Fruit fly (Drosophila melanogaster) whole organism, embryonic: ENCODE data around the gene Hexim.

Experiments used
- Awh ChIP-seq: fragments of 200-800 bp; sonication (Bioruptor generic); IDR thresholded peaks from 2 replicates; pipeline ENCODE4, ENCODE4 v1.3.6; 2022; ENCODE audit warnings: missing biosample characterization, missing genetic modification characterization
- B-H1 ChIP-seq: fragments of 200-800 bp; sonication (Bioruptor generic); IDR thresholded peaks from 3 replicates; pipeline ENCODE4 v1.3.6; 2022; ENCODE audit warnings: missing biosample characterization, missing genetic modification characterization
- BEAF-32 ChIP-seq: fragments of 200-800 bp; sonication (Bioruptor generic); optimal IDR thresholded peaks from 3 replicates; lab custom pipeline; 2017; ENCODE audit warnings: missing biosample characterization, missing genetic modification characterization, mild to moderate bottlenecking, moderate library complexity, missing genetic modification reagents
- CG10274 ChIP-seq: fragments of 200-800 bp; sonication (Bioruptor generic); optimal IDR thresholded peaks from 3 replicates; lab custom pipeline; 2017; ENCODE audit warnings: missing biosample characterization, mild to moderate bottlenecking, missing genetic modification characterization
- CG10543 ChIP-seq: fragments of 200-800 bp; sonication (Bioruptor generic); optimal IDR thresholded peaks from 3 replicates; lab custom pipeline; 2017; ENCODE audit warnings: missing biosample characterization, mild to moderate bottlenecking, missing genetic modification characterization, moderate library complexity
- CG10654 ChIP-seq: fragments of 200-800 bp; sonication (Bioruptor generic); optimal IDR thresholded peaks from 2 replicates; lab custom pipeline; 2016; ENCODE audit warnings: missing biosample characterization, missing genetic modification characterization
- CG10959 ChIP-seq: fragments of 200-800 bp; sonication (Bioruptor generic); IDR thresholded peaks from 2 replicates; pipeline ENCODE4 v1.3.6; 2022; ENCODE audit warnings: missing biosample characterization, missing genetic modification characterization
- CG11504 ChIP-seq: fragments of 200-800 bp; sonication (Bioruptor generic); optimal IDR thresholded peaks from 3 replicates; lab custom pipeline; 2019; ENCODE audit warnings: missing biosample characterization, mild to moderate bottlenecking, missing genetic modification characterization, moderate library complexity
- CG11723 ChIP-seq: fragments of 200-800 bp; sonication (Bioruptor generic); optimal IDR thresholded peaks from 2 replicates; lab custom pipeline; 2017; ENCODE audit warnings: missing biosample characterization, mild to moderate bottlenecking, missing genetic modification characterization
- CG12104 ChIP-seq: fragments of 200-800 bp; sonication (Bioruptor generic); optimal IDR thresholded peaks from 3 replicates; lab custom pipeline; 2016; ENCODE audit warnings: missing biosample characterization, missing genetic modification characterization
- CG1233 ChIP-seq: fragments of 200-800 bp; sonication (Bioruptor generic); optimal IDR thresholded peaks from 4 replicates; lab custom pipeline; 2018; ENCODE audit warnings: missing biosample characterization, mild to moderate bottlenecking, missing genetic modification characterization
- CG1647 ChIP-seq: fragments of 200-800 bp; sonication (Bioruptor generic); optimal IDR thresholded peaks from 3 replicates; lab custom pipeline; 2016; ENCODE audit warnings: missing biosample characterization, missing genetic modification characterization
- CG1792 ChIP-seq: fragments of 200-800 bp; sonication (Bioruptor generic); optimal IDR thresholded peaks from 2 replicates; lab custom pipeline; 2016; ENCODE audit warnings: missing biosample characterization, missing genetic modification characterization
- CG2199 ChIP-seq: fragments of 200-800 bp; sonication (Bioruptor generic); IDR thresholded peaks from 3 replicates; pipeline ENCODE4 v1.3.6; 2022; ENCODE audit warnings: missing biosample characterization, missing genetic modification characterization
- CG2678 ChIP-seq: fragments of 200-800 bp; sonication (Bioruptor generic); optimal IDR thresholded peaks from 3 replicates; lab custom pipeline; 2019; ENCODE audit warnings: missing biosample characterization, mild to moderate bottlenecking, missing genetic modification characterization, moderate library complexity
- CG2875 ChIP-seq: fragments of 200-800 bp; sonication (Bioruptor generic); optimal IDR thresholded peaks from 2 replicates; lab custom pipeline; 2017; ENCODE audit warnings: missing biosample characterization, mild to moderate bottlenecking, missing genetic modification characterization, missing genetic modification reagents
- CG34376 ChIP-seq: fragments of 200-800 bp; sonication (Bioruptor generic); optimal IDR thresholded peaks from 2 replicates; lab custom pipeline; 2018; ENCODE audit warnings: missing biosample characterization, mild to moderate bottlenecking, missing genetic modification characterization
- CG3726 ChIP-seq: fragments of 200-800 bp; sonication (Bioruptor generic); IDR thresholded peaks from 3 replicates; pipeline ENCODE4, ENCODE4 v1.3.6; 2022; ENCODE audit warnings: missing biosample characterization, missing genetic modification characterization
- CG4328 ChIP-seq: fragments of 200-800 bp; sonication (Bioruptor generic); optimal IDR thresholded peaks from 3 replicates; lab custom pipeline; 2017; ENCODE audit warnings: missing biosample characterization, missing genetic modification reagents, missing genetic modification characterization
- CG7556 ChIP-seq: fragments of 200-800 bp; sonication (Bioruptor generic); optimal IDR thresholded peaks from 2 replicates; lab custom pipeline; 2017; ENCODE audit warnings: missing biosample characterization, mild to moderate bottlenecking, missing genetic modification characterization
- CG8765 ChIP-seq: fragments of 200-800 bp; sonication (Bioruptor generic); IDR thresholded peaks from 2 replicates; pipeline ENCODE4 v1.3.6; 2022; ENCODE audit warnings: missing biosample characterization, missing genetic modification characterization
- CHES-1-like ChIP-seq: fragments of 200-800 bp; sonication (Bioruptor generic); optimal IDR thresholded peaks from 2 replicates; lab custom pipeline; 2016; ENCODE audit warnings: missing biosample characterization, missing genetic modification characterization
- HHEX ChIP-seq: fragments of 200-800 bp; sonication (Bioruptor generic); optimal IDR thresholded peaks from 3 replicates; lab custom pipeline; 2017; ENCODE audit warnings: missing biosample characterization, mild to moderate bottlenecking, missing genetic modification characterization, missing genetic modification reagents
- HmgD ChIP-seq: fragments of 200-800 bp; sonication (Bioruptor generic); optimal IDR thresholded peaks from 3 replicates; lab custom pipeline; 2016; ENCODE audit warnings: missing biosample characterization, missing genetic modification characterization
- HmgZ ChIP-seq: fragments of 200-800 bp; sonication (Bioruptor generic); optimal IDR thresholded peaks from 2 replicates; lab custom pipeline; 2018; ENCODE audit warnings: missing biosample characterization, mild to moderate bottlenecking, missing genetic modification characterization
- Hr51 ChIP-seq, 2 experiments: fragments of 200-800 bp; sonication (Bioruptor generic); optimal IDR thresholded peaks; 2 replicates in 1 of 2; 3 replicates in 1 of 2; lab custom pipeline; 2016 to 2018; ENCODE audit warnings: missing biosample characterization in 2 of 2, missing genetic modification characterization in 2 of 2, mild to moderate bottlenecking in 1 of 2, moderate library complexity in 1 of 2
- Hr78 ChIP-seq, 2 experiments: fragments of 200-800 bp in 1 of 2; fragments of >200 bp in 1 of 2; sonication (Bioruptor generic) in 1 of 2; optimal IDR thresholded peaks; 2 replicates each; lab custom pipeline; 2017 to 2019; ENCODE audit warnings: missing biosample characterization in 2 of 2, missing genetic modification characterization in 2 of 2, mild to moderate bottlenecking in 1 of 2, moderate library complexity in 1 of 2
- Kr ChIP-seq: fragments of 200-800 bp; sonication (Bioruptor generic); optimal IDR thresholded peaks from 2 replicates; lab custom pipeline; 2017; ENCODE audit warnings: missing biosample characterization, mild to moderate bottlenecking, missing genetic modification characterization
- Mrtf ChIP-seq: fragments of 200-800 bp; sonication (Bioruptor generic); IDR thresholded peaks from 3 replicates; pipeline ENCODE4 v1.3.6; 2022; ENCODE audit warnings: missing biosample characterization, missing genetic modification characterization
- NC2β ChIP-seq: fragments of 200-800 bp; sonication (Bioruptor generic); optimal IDR thresholded peaks from 2 replicates; lab custom pipeline; 2016; ENCODE audit warnings: missing biosample characterization, missing genetic modification characterization
- Nf-YA ChIP-seq: fragments of 200-800 bp; sonication (Bioruptor generic); IDR thresholded peaks from 2 replicates; pipeline ENCODE4 v1.3.6; 2022; ENCODE audit warnings: missing biosample characterization, missing genetic modification characterization
- Oaz ChIP-seq: fragments of 200-800 bp; sonication (Bioruptor generic); IDR thresholded peaks from 2 replicates; pipeline ENCODE4 v1.3.6; 2022; ENCODE audit warnings: missing biosample characterization, missing genetic modification characterization
- Rfx ChIP-seq: fragments of 200-800 bp; sonication (Bioruptor generic); IDR thresholded peaks from 2 replicates; pipeline ENCODE4 v1.3.6; 2022; ENCODE audit warnings: missing biosample characterization, missing genetic modification characterization
- Scr ChIP-seq: fragments of 200-800 bp; sonication (Bioruptor generic); IDR thresholded peaks from 2 replicates; pipeline ENCODE4 v1.3.6; 2022; ENCODE audit warnings: missing biosample characterization, missing genetic modification characterization; ENCODE audit not compliant: partially characterized antibody
- Six4 ChIP-seq: fragments of 200-800 bp; sonication (Bioruptor generic); optimal IDR thresholded peaks from 2 replicates; lab custom pipeline; 2016; ENCODE audit warnings: missing biosample characterization, missing genetic modification characterization
- Stat92E ChIP-seq, 3 experiments: fragments of >200 bp in 2 of 3; fragments of 200-800 bp in 1 of 3; sonication (Bioruptor generic) in 1 of 3; optimal IDR thresholded peaks; 2 replicates each; lab custom pipeline; 2017 to 2019; ENCODE audit warnings: missing biosample characterization in 3 of 3, missing genetic modification characterization in 3 of 3, mild to moderate bottlenecking in 1 of 3, moderate library complexity in 1 of 3
- Trl ChIP-seq, 3 experiments: fragments of >200 bp in 2 of 3; fragments of 200-800 bp in 1 of 3; sonication (Bioruptor generic) in 1 of 3; optimal IDR thresholded peaks; 2 replicates in 1 of 3; 3 replicates in 2 of 3; lab custom pipeline; 2016 to 2017; ENCODE audit warnings: missing biosample characterization in 1 of 3, missing genetic modification characterization in 1 of 3
- bigmax ChIP-seq: fragments of 200-800 bp; sonication (Bioruptor generic); optimal IDR thresholded peaks from 2 replicates; lab custom pipeline; 2018; ENCODE audit warnings: missing biosample characterization, mild to moderate bottlenecking, missing genetic modification characterization
- br ChIP-seq: fragments of >200 bp; optimal IDR thresholded peaks from 2 replicates; lab custom pipeline; 2017
- chn ChIP-seq: fragments of 200-800 bp; sonication (Bioruptor generic); optimal IDR thresholded peaks from 2 replicates; lab custom pipeline; 2016; ENCODE audit warnings: missing biosample characterization, missing genetic modification characterization
- dati ChIP-seq: fragments of 200-800 bp; sonication (Bioruptor generic); IDR thresholded peaks from 2 replicates; pipeline ENCODE4 v1.3.6; 2022; ENCODE audit warnings: missing biosample characterization, missing genetic modification characterization
- disco-r ChIP-seq: fragments of 200-800 bp; sonication (Bioruptor generic); optimal IDR thresholded peaks from 2 replicates; lab custom pipeline; 2016; ENCODE audit warnings: missing biosample characterization, missing genetic modification characterization
- gce ChIP-seq: fragments of 200-800 bp; sonication (Bioruptor generic); IDR thresholded peaks from 3 replicates; pipeline ENCODE4 v1.3.6; 2022; ENCODE audit warnings: missing biosample characterization, missing genetic modification characterization
- jigr1 ChIP-seq: fragments of 200-800 bp; sonication (Bioruptor generic); IDR thresholded peaks from 3 replicates; pipeline ENCODE4 v1.3.6; 2022; ENCODE audit warnings: missing biosample characterization, missing genetic modification characterization
- lola ChIP-seq, 3 experiments: fragments of >200 bp in 2 of 3; fragments of 200-800 bp in 1 of 3; sonication (Bioruptor generic) in 1 of 3; optimal IDR thresholded peaks; 2 replicates each; lab custom pipeline; 2017 to 2019; ENCODE audit warnings: missing biosample characterization in 3 of 3, missing genetic modification characterization in 3 of 3, mild to moderate bottlenecking in 1 of 3, moderate library complexity in 1 of 3
- nom ChIP-seq: fragments of 200-800 bp; sonication (Bioruptor generic); optimal IDR thresholded peaks from 2 replicates; lab custom pipeline; 2017; ENCODE audit warnings: missing biosample characterization, missing genetic modification characterization, mild to moderate bottlenecking, moderate library complexity, missing genetic modification reagents
- pita ChIP-seq: fragments of 200-800 bp; sonication (Bioruptor generic); optimal IDR thresholded peaks from 2 replicates; lab custom pipeline; 2017; ENCODE audit warnings: missing biosample characterization, mild to moderate bottlenecking, missing genetic modification characterization
- ro ChIP-seq: fragments of 200-800 bp; sonication (Bioruptor generic); IDR thresholded peaks from 2 replicates; pipeline ENCODE4 v1.3.6; 2022; ENCODE audit warnings: missing biosample characterization, missing genetic modification characterization
- run ChIP-seq: fragments of 200-800 bp; sonication (Bioruptor generic); optimal IDR thresholded peaks from 3 replicates; lab custom pipeline; 2018; ENCODE audit warnings: missing biosample characterization, mild to moderate bottlenecking, missing genetic modification characterization
- sens ChIP-seq: fragments of 200-800 bp; sonication (Bioruptor generic); peaks from one replicate; lab custom pipeline; 2016; ENCODE audit warnings: missing biosample characterization, missing genetic modification characterization
- tin ChIP-seq: fragments of 200-800 bp; sonication (Bioruptor generic); optimal IDR thresholded peaks from 3 replicates; lab custom pipeline; 2016; ENCODE audit warnings: missing biosample characterization, missing genetic modification characterization

The Hexim gene

dm6 chr3R:14680112-14680665 lies 21.0 kb downstream of the Hexim start (continued):
- TF ChIP-seq HHEX (GFP tag; lab: Kevin White, UChicago), result no peak
- TF ChIP-seq Rfx, result no peak
- no peak for TF ChIP-seq chn (GFP tag; lab: Kevin White, UChicago)
- TF ChIP-seq CG2875 (GFP tag; lab: Kevin White, UChicago), result peak; percentile 23
- TF ChIP-seq BEAF-32 (GFP tag; lab: Kevin White, UChicago), result no peak
- no peak for TF ChIP-seq pita (GFP tag; lab: Kevin White, UChicago)
- peak; percentile 20 for TF ChIP-seq nom
- no peak for TF ChIP-seq CG1647 (GFP tag; lab: Kevin White, UChicago)
- no peak for TF ChIP-seq dati (GFP tag; lab: Robert Waterston, UW)
- no peak for TF ChIP-seq disco-r (GFP tag; lab: Kevin White, UChicago)
- no peak for TF ChIP-seq NC2β (GFP tag; lab: Kevin White, UChicago)
- TF ChIP-seq CG10654 (GFP tag; lab: Kevin White, UChicago), result no peak
- no peak for TF ChIP-seq CHES-1-like (GFP tag; lab: Kevin White, UChicago)
- TF ChIP-seq lola (GFP tag; optimal IDR thresholded peaks at IDR 0.05; lab: Kevin White, UChicago), result peak in 1 of 3 experiments; percentile 17
- no peak for TF ChIP-seq Awh (GFP tag; lab: Robert Waterston, UW)
- no peak for TF ChIP-seq Hr51 (GFP tag; optimal IDR thresholded peaks at IDR 0.05; lab: Kevin White, UChicago)
- TF ChIP-seq jigr1, result no peak
- TF ChIP-seq CG10959 (GFP tag; lab: Robert Waterston, UW), result no peak
- no peak for TF ChIP-seq run (tag; lab: Kevin White, UChicago)
- TF ChIP-seq Stat92E (GFP tag; optimal IDR thresholded peaks at IDR 0.05; lab: Kevin White, UChicago), result no peak
- no peak for TF ChIP-seq CG12104 (GFP tag; lab: Kevin White, UChicago)
- no peak for TF ChIP-seq CG7556 (GFP tag; lab: Kevin White, UChicago)
- no peak for TF ChIP-seq CG4328
- no peak for TF ChIP-seq CG34376
- TF ChIP-seq br (lab: Kevin White, UChicago), result no peak
- TF ChIP-seq CG2678 (tag; lab: Kevin White, UChicago), result peak; percentile 7
- TF ChIP-seq CG1233 (GFP tag; lab: Kevin White, UChicago), result no peak
- no peak for TF ChIP-seq gce
- TF ChIP-seq bigmax, result no peak
- TF ChIP-seq CG2199 (GFP tag; lab: Robert Waterston, UW), result no peak
- no peak for TF ChIP-seq Trl (optimal IDR thresholded peaks at IDR 0.05; lab: Kevin White, UChicago)
- no peak for TF ChIP-seq Trl (GFP tag; optimal IDR thresholded peaks at IDR 0.05; lab: Kevin White, UChicago)
- no peak for TF ChIP-seq ro
- TF ChIP-seq sens (GFP tag; lab: Kevin White, UChicago), result peak; percentile 63
- no peak for TF ChIP-seq Oaz (GFP tag; lab: Robert Waterston, UW)
- no peak for TF ChIP-seq CG11504
- TF ChIP-seq CG8765 (GFP tag; lab: Robert Waterston, UW), result no peak
- peak; percentile 52 for TF ChIP-seq Kr
- TF ChIP-seq tin (GFP tag; lab: Kevin White, UChicago), result no peak
- TF ChIP-seq HmgZ, result no peak
- no peak for TF ChIP-seq CG3726
- TF ChIP-seq Nf-YA, result no peak
- TF ChIP-seq CG10543, result no peak
- TF ChIP-seq CG11723 (GFP tag; lab: Kevin White, UChicago), result no peak
- no peak for TF ChIP-seq B-H1 (GFP tag; lab: Robert Waterston, UW)
- TF ChIP-seq Mrtf (GFP tag; lab: Robert Waterston, UW), result no peak
- no peak for TF ChIP-seq CG10274
- no peak for TF ChIP-seq CG1792
- TF ChIP-seq HmgD (GFP tag; lab: Kevin White, UChicago), result no peak
- peak in 1 of 2 experiments; percentile 88 for TF ChIP-seq Hr78 (GFP tag; optimal IDR thresholded peaks at IDR 0.05; lab: Kevin White, UChicago)
- no peak for TF ChIP-seq Six4 (GFP tag; lab: Kevin White, UChicago)
- no peak for TF ChIP-seq Scr
